Fruit fly (Drosophila melanogaster): ENCODE results near the gene prg.

prg gene

dm6 chr2L:8464107-8464582 lies at the start of gene prg:
TSS of gene prg (plus strand) at chr2L:8464488.
- TF ChIP-seq CG8478 (optimal IDR thresholded peaks at IDR 0.05) = no peak
- no peak for TF ChIP-seq CTCF (optimal IDR thresholded peaks at IDR 0.05)

- no peak for TF ChIP-seq CG8478 (optimal IDR thresholded peaks at IDR 0.05)
- no peak for TF ChIP-seq CTCF (optimal IDR thresholded peaks at IDR 0.05)
Measured at dm6 chr2L:8414887-8415883, 49.1 kb upstream of the prg start, which contains the start of the genes CG13398 and Akap200. TSS of gene CG13398 (minus strand) at chr2L:8415256. TSS of gene Akap200 (plus strand) at chr2L:8415690.

- no peak for TF ChIP-seq CTCF (optimal IDR thresholded peaks at IDR 0.05)
- no peak for TF ChIP-seq CG8478 (optimal IDR thresholded peaks at IDR 0.05)
Measured at dm6 chr2L:8416350-8417046, 47.8 kb upstream of the prg start.

- TF ChIP-seq CTCF (optimal IDR thresholded peaks at IDR 0.05) = no peak
- TF ChIP-seq CG8478 (optimal IDR thresholded peaks at IDR 0.05) = no peak
Measured at dm6 chr2L:8417562-8417961, 46.7 kb upstream of the prg start.

- TF ChIP-seq CG8478 (optimal IDR thresholded peaks at IDR 0.05) (peak; percentile 23), CTCF (optimal IDR thresholded peaks at IDR 0.05) (no peak)
Measured at dm6 chr2L:8418113-8418885, 46.0 kb upstream of the prg start.

- TF ChIP-seq CTCF (optimal IDR thresholded peaks at IDR 0.05) (no peak), CG8478 (optimal IDR thresholded peaks at IDR 0.05) (no peak)
Measured at dm6 chr2L:8419382-8419940, 44.8 kb upstream of the prg start.

dm6 chr2L:8420259-8420930 lies 43.9 kb upstream of the prg start:
- TF ChIP-seq CTCF (optimal IDR thresholded peaks at IDR 0.05) = no peak
- TF ChIP-seq CG8478 (optimal IDR thresholded peaks at IDR 0.05) = no peak

dm6 chr2L:8421717-8422116 lies 42.6 kb upstream of the prg start:
- TF ChIP-seq CTCF (optimal IDR thresholded peaks at IDR 0.05) = no peak
- no peak for TF ChIP-seq CG8478 (optimal IDR thresholded peaks at IDR 0.05)

- TF ChIP-seq CTCF (optimal IDR thresholded peaks at IDR 0.05) (no peak), CG8478 (optimal IDR thresholded peaks at IDR 0.05) (no peak)
Measured at dm6 chr2L:8423047-8423446, 41.2 kb upstream of the prg start.

dm6 chr2L:8423460-8424089 lies 40.7 kb upstream of the prg start:
- TF ChIP-seq CG8478 (optimal IDR thresholded peaks at IDR 0.05) (no peak), CTCF (optimal IDR thresholded peaks at IDR 0.05) (no peak)

- no peak for TF ChIP-seq CG8478 (optimal IDR thresholded peaks at IDR 0.05)
- no peak for TF ChIP-seq CTCF (optimal IDR thresholded peaks at IDR 0.05)
Measured at dm6 chr2L:8424090-8424470, 40.2 kb upstream of the prg start.

- no peak for TF ChIP-seq CTCF (optimal IDR thresholded peaks at IDR 0.05)
- no peak for TF ChIP-seq CG8478 (optimal IDR thresholded peaks at IDR 0.05)
Measured at dm6 chr2L:8424662-8425208, 39.6 kb upstream of the prg start.

dm6 chr2L:8425212-8425611 lies 39.1 kb upstream of the prg start:
- TF ChIP-seq CTCF (optimal IDR thresholded peaks at IDR 0.05) = no peak
- no peak for TF ChIP-seq CG8478 (optimal IDR thresholded peaks at IDR 0.05)
